Worm (Caenorhabditis elegans): Measurements from ENCODE around the gene F54H12.4.

The F54H12.4 gene

DNA sequence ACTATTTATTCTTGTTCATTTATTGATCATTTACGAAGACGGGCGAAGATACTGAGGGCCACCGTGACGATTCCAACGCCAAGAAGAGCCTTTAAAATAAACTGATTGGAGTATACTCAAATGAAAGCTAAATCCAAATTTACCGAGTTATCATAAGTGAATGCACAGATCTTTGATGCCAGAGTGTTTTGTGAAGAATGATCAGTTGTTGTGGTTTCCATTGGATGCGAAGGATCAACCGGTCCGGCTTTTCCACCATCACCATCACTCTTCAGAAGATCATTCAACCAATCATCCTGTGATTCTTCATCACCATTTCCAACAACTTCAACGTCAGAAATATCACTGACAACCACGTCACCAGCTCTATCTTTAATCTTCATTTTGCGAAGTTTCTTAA, 14.7 kb upstream of the F54H12.4 start (continued):
- TF ChIP-seq tbx-9 (tag; optimal IDR thresholded peaks at IDR 0.05; ENCODE audit: borderline replicate concordance), result no peak
- no peak for TF ChIP-seq akir-1 (GFP tag; optimal IDR thresholded peaks at IDR 0.05)
- no peak for TF ChIP-seq egl-18 (GFP tag; IDR thresholded peaks at IDR 0.05)
- TF ChIP-seq F22D6.2 (tag; optimal IDR thresholded peaks at IDR 0.05), result no peak
- TF ChIP-seq madf-3 (GFP tag; IDR thresholded peaks at IDR 0.05), result 0 out of 2 replicates have a peak, but pooled peaks have one; percentile 4
- 0 out of 2 replicates have a peak, but pooled peaks have one; percentile 20 for TF ChIP-seq Y79H2A.3 (GFP tag; conservative IDR thresholded peaks at IDR 0.05)
- TF ChIP-seq zim-3 (tag; optimal IDR thresholded peaks at IDR 0.05), result peak; percentile 20
- TF ChIP-seq F52B5.7 (tag; optimal IDR thresholded peaks at IDR 0.05), result peak; percentile 79
- peak; percentile 14 for TF ChIP-seq ZK185.1 (tag; optimal IDR thresholded peaks at IDR 0.05; ENCODE audit: poor library complexity, severe bottlenecking)
- TF ChIP-seq madf-6 (GFP tag; IDR thresholded peaks at IDR 0.05), result peak; percentile 56; the same call in 1 of the 2 replicates
- TF ChIP-seq ceh-58 (GFP tag; IDR thresholded peaks at IDR 0.05), result no peak
- no peak for TF ChIP-seq cebp-2 (GFP tag; IDR thresholded peaks at IDR 0.05)
- no peak for TF ChIP-seq lsy-27 (tag; optimal IDR thresholded peaks at IDR 0.05; ENCODE audit: borderline replicate concordance, insufficient read depth)
- no peak for TF ChIP-seq ztf-25 (GFP tag; IDR thresholded peaks at IDR 0.05)
- peak; percentile 2 for TF ChIP-seq ztf-3 (GFP tag; optimal IDR thresholded peaks at IDR 0.05)
- no peak for TF ChIP-seq fkh-3 (tag; optimal IDR thresholded peaks at IDR 0.05)
- TF ChIP-seq lsl-1 (GFP tag; optimal IDR thresholded peaks at IDR 0.05), result no peak
- no peak for TF ChIP-seq ceh-91 (GFP tag; IDR thresholded peaks at IDR 0.05)
- TF ChIP-seq F23B12.7 (tag; optimal IDR thresholded peaks at IDR 0.05; ENCODE audit: insufficient read depth), result no peak
- TF ChIP-seq rpc-1 (optimal IDR thresholded peaks at IDR 0.05), result no peak
- TF ChIP-seq rpc-1 (tag; optimal IDR thresholded peaks at IDR 0.05), result no peak
- TF ChIP-seq D2030.7 (GFP tag; IDR thresholded peaks at IDR 0.05), result no peak
- no peak for TF ChIP-seq ztf-22 (GFP tag; optimal IDR thresholded peaks at IDR 0.05)
- no peak for TF ChIP-seq ztf-28 (GFP tag; IDR thresholded peaks at IDR 0.05)
- peak; percentile 12; the same call in 1 of the 2 replicates for TF ChIP-seq hmg-1.2 (GFP tag; IDR thresholded peaks at IDR 0.05)
- TF ChIP-seq T26A5.8 (tag; optimal IDR thresholded peaks at IDR 0.05), result no peak
- TF ChIP-seq rcor-1 (GFP tag; IDR thresholded peaks at IDR 0.05), result no peak
- TF ChIP-seq F39B2.1 (GFP tag; IDR thresholded peaks at IDR 0.05), result no peak
- no peak for TF ChIP-seq F37B4.10 (GFP tag; IDR thresholded peaks at IDR 0.05)
- TF ChIP-seq atf-7 (tag; optimal IDR thresholded peaks at IDR 0.05), result no peak
- TF ChIP-seq nfya-1 (tag; optimal IDR thresholded peaks at IDR 0.05; ENCODE audit: borderline replicate concordance, insufficient read depth), result no peak
- TF ChIP-seq sptf-2 (GFP tag; optimal IDR thresholded peaks at IDR 0.05), result no peak
- no peak for TF ChIP-seq bed-1 (GFP tag; IDR thresholded peaks at IDR 0.05)
- TF ChIP-seq ets-4 (GFP tag; optimal IDR thresholded peaks at IDR 0.05), result no peak
- TF ChIP-seq F10E7.11 (tag; optimal IDR thresholded peaks at IDR 0.05), result no peak
- 0 out of 2 replicates have a peak, but pooled peaks have one; percentile 44 for TF ChIP-seq nhr-120 (GFP tag; IDR thresholded peaks at IDR 0.05)
- TF ChIP-seq ceh-79 (tag; optimal IDR thresholded peaks at IDR 0.05), result peak; percentile 18
- TF ChIP-seq xnd-1 (tag; optimal IDR thresholded peaks at IDR 0.05), result no peak
- no peak for TF ChIP-seq tbp1 (GFP tag; optimal IDR thresholded peaks at IDR 0.05)
- no peak for TF ChIP-seq pha-4 (tag; optimal IDR thresholded peaks at IDR 0.05)
- no peak for TF ChIP-seq let-526 (GFP tag; IDR thresholded peaks at IDR 0.05)
- TF ChIP-seq F55B11.4 (tag; optimal IDR thresholded peaks at IDR 0.05; ENCODE audit: borderline replicate concordance, insufficient read depth), result no peak
- no peak for TF ChIP-seq hlh-12 (tag; optimal IDR thresholded peaks at IDR 0.05)
- TF ChIP-seq F57A8.1 (GFP tag; optimal IDR thresholded peaks at IDR 0.05), result no peak
- no peak for TF ChIP-seq nhr-90 (tag; optimal IDR thresholded peaks at IDR 0.05)
- no peak for TF ChIP-seq nfya-2 (GFP tag; IDR thresholded peaks at IDR 0.05)
- no peak for TF ChIP-seq zfh-2 (GFP tag; conservative IDR thresholded peaks at IDR 0.05)
- no peak for TF ChIP-seq Y67H2A.10 (GFP tag; conservative IDR thresholded peaks at IDR 0.05)
- no peak for TF ChIP-seq hlh-26 (GFP tag; conservative IDR thresholded peaks at IDR 0.05)
